Fruit fly (Drosophila melanogaster) whole organism, pupa: ENCODE results near the gene CG3630.

Experiments
- CG14655 ChIP-seq: fragments of 200-800 bp; sonication (Bioruptor generic); optimal IDR thresholded peaks from 3 replicates; lab custom pipeline; 2017; ENCODE audit warnings: mild to moderate bottlenecking, missing biosample characterization, missing genetic modification reagents, missing genetic modification characterization
- CG17806 ChIP-seq: fragments of 200-800 bp; sonication (Bioruptor generic); optimal IDR thresholded peaks from 2 replicates; lab custom pipeline; 2018; ENCODE audit warnings: missing biosample characterization, mild to moderate bottlenecking, missing genetic modification characterization, moderate library complexity
- CG8301 ChIP-seq: fragments of 200-800 bp; sonication (Bioruptor generic); optimal IDR thresholded peaks from 2 replicates; lab custom pipeline; 2018; ENCODE audit warnings: missing biosample characterization, mild to moderate bottlenecking, missing genetic modification characterization
- D1 ChIP-seq: fragments of 200-800 bp; sonication (Bioruptor generic); optimal IDR thresholded peaks from 2 replicates; lab custom pipeline; 2018; ENCODE audit warnings: missing biosample characterization, mild to moderate bottlenecking, missing genetic modification characterization, moderate library complexity
- EcR ChIP-seq: fragments of 200-800 bp; sonication (Bioruptor generic); optimal IDR thresholded peaks from 3 replicates; lab custom pipeline; 2019; ENCODE audit warnings: missing biosample characterization, missing genetic modification characterization, mild to moderate bottlenecking, moderate library complexity, missing genetic modification reagents
- Ets98B ChIP-seq: fragments of 200-800 bp; sonication (Bioruptor generic); IDR thresholded peaks from 2 replicates; pipeline ENCODE4 v1.3.6; 2022; ENCODE audit warnings: missing biosample characterization, missing genetic modification characterization
- Pif1A ChIP-seq: fragments of 200-800 bp; sonication (Bioruptor generic); optimal IDR thresholded peaks from 3 replicates; lab custom pipeline; 2016; ENCODE audit warnings: missing biosample characterization, missing genetic modification characterization
- gl ChIP-seq: fragments of 200-800 bp; sonication (Bioruptor generic); optimal IDR thresholded peaks from 2 replicates; lab custom pipeline; 2018; ENCODE audit warnings: missing biosample characterization, mild to moderate bottlenecking, missing genetic modification characterization

DNA sequence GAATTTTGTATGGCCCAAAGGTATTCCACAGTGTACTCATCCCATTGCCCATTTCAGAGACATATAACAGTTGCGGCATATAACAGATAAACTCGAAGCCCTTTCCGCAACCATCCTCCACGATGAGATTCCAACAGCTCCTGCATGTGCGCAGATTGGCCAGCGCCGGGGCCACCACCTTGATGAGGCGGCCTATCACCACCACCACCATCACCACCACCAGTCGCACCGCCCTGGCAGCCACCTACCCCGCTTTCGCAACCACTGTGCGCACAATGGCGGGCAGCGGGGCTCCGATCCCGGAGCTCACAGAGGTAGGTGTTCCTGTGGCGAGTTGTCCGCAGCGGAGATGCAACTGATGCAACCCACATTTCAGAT is 19.1 kb upstream of the CG3630 start:
- TF ChIP-seq CG14655 (GFP tag; lab: Kevin White, UChicago) (no peak), D1 (tag; lab: Kevin White, UChicago) (no peak), Pif1A (no peak), gl (tag; lab: Kevin White, UChicago) (no peak), CG17806 (no peak), Ets98B (GFP tag; lab: Robert Waterston, UW) (no peak), CG8301 (tag; lab: Kevin White, UChicago) (no peak), EcR (no peak)
